Worm (Caenorhabditis elegans): ENCODE measurements around the gene W09D6.5.
A peak's percentile ranks its signal among the peaks of the same experiment; 100 is the strongest.

The W09D6.5 gene

DNA sequence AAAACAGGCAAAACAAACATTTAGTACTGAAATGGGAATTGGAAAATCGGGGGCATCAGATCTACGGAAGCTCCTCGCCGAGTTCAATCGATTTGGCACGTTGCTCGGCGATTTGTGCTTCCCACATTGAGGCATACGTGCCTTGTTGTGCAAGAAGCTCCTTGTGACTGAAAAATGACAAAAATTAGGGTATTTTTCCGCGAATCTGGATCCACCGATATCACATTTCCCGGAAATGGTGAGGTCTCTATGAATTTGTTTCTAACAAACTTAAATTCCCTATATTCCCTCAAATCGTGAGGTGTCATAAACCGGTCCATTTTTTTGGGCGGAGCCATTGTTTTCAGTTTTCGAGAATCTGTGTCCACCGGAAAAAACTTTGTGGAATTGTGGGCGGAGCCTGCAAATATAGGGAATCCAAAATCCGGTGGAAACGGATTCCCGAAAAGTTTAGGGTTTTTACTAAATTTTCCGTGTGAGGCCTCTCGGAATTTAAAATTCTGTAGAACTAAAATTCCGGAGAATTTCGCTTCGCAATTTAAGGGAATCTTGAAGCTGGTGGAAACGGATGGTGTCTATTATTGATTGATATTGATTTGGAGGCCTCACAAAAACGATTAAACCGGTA is 3.5 kb downstream of the W09D6.5 start (continued):
- TF ChIP-seq lsy-2 (tag; optimal IDR thresholded peaks at IDR 0.05) (no peak), F49E8.2 (tag; optimal IDR thresholded peaks at IDR 0.05; ENCODE audit: borderline replicate concordance) (no peak), nhr-41 (GFP tag; IDR thresholded peaks at IDR 0.05) (no peak), dmd-9 (GFP tag; IDR thresholded peaks at IDR 0.05) (peak; percentile 67; the same call in 1 of the 2 replicates), lim-7 (GFP tag; IDR thresholded peaks at IDR 0.05) (no peak), dpl-1 (GFP tag; optimal IDR thresholded peaks at IDR 0.05) (no peak), snpc-1.2 (GFP tag; IDR thresholded peaks at IDR 0.05) (no peak), ceh-44 (GFP tag; IDR thresholded peaks at IDR 0.05) (peak; percentile 79), Y48G9A.11 (GFP tag; IDR thresholded peaks at IDR 0.05) (peak; percentile 47; the same call in 1 of the 2 replicates)

DNA sequence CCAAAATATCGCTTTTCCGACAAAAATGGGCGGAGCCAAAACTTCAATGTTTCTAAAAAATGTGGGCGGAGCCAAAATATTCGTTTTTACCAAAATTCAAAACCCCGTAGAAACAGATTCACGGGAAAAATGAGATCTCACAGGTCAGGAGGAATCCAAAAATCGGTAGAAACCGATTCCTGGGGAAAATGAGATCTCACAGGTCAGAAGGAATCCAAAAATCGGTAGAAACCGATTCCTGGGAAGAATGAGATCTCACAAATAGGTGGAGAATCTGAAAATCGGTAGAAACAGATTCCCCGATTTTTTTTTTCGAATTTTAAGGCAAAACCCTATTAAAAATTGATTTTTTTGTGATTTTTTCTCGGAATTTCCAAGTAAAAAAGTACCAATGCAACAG is 5.2 kb downstream of the W09D6.5 start:
- TF ChIP-seq mes-2 (tag; optimal IDR thresholded peaks at IDR 0.05; ENCODE audit: poor library complexity, severe bottlenecking) (peak; percentile 91), dmd-9 (GFP tag; IDR thresholded peaks at IDR 0.05) (0 out of 2 replicates have a peak, but pooled peaks have one; percentile 41), vab-7 (GFP tag; IDR thresholded peaks at IDR 0.05) (0 out of 2 replicates have a peak, but pooled peaks have one; percentile 16), hif-1 (tag; optimal IDR thresholded peaks at IDR 0.05) (peak in 1 of 2 experiments; percentile 56), spr-1 (tag; optimal IDR thresholded peaks at IDR 0.05) (no peak), unc-130 (GFP tag; optimal IDR thresholded peaks at IDR 0.05) (peak; percentile 82), zfp-2 (tag; optimal IDR thresholded peaks at IDR 0.05) (no peak)

DNA sequence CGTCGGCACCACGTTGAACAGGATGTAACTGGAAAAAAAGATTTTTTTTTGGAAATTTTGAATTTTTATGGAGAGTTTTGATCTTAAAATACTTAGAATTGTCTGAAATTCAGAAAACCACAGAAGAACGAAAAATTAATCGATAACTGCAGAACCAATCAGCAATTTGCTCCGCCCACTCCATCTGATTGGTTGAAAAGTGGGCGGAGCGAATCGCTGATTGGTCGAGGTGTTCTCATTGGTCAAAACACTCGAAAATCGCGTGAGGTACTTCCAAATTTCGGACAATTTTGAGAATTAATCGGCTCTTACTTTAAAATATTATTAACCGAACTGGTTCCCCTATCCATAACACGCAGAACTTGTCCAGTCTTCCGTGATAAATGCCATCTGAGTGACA is 7.4 kb downstream of the W09D6.5 start:
- TF ChIP-seq nhr-25 (tag; optimal IDR thresholded peaks at IDR 0.05; ENCODE audit: borderline replicate concordance, insufficient read depth) (no peak), daf-16 (GFP tag; optimal IDR thresholded peaks at IDR 0.05) (no peak), daf-16 (tag; optimal IDR thresholded peaks at IDR 0.05) (no peak), mes-2 (tag; optimal IDR thresholded peaks at IDR 0.05; ENCODE audit: poor library complexity, severe bottlenecking) (no peak), lin-13 (GFP tag; optimal IDR thresholded peaks at IDR 0.05) (no peak), ceh-28 (tag; optimal IDR thresholded peaks at IDR 0.05) (no peak)

DNA sequence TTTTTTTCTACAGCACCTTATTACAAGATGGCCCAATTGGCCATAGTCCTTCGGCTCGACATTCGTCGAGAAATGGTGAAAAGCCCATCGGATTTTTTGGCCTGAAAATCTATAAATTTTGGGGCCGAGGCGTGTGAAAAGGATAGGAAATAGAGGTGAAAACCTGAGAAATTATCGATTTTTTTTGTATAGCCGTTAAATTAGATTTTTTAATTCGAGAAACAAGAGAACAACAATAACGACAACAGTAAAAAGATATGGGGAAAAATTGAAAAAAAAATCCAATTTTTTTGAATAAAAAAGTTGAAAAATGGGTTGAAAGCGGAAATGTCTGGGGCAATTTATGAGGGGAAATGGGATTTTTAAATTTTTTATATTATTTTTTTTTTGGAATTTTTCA is 11.6 kb downstream of the W09D6.5 start, which contains the start of gene hmt-1:
TSS of gene hmt-1 (minus strand) at position 101 of the 400 bp plus-strand sequence.
- TF ChIP-seq nhr-42 (GFP tag; IDR thresholded peaks at IDR 0.05) (no peak), F37D6.2 (tag; optimal IDR thresholded peaks at IDR 0.05) (no peak), nhr-76 (tag; optimal IDR thresholded peaks at IDR 0.05) (no peak), ZK337.2 (GFP tag; IDR thresholded peaks at IDR 0.05) (no peak), fkh-10 (GFP tag; optimal IDR thresholded peaks at IDR 0.05) (no peak), mxl-3 (GFP tag; optimal IDR thresholded peaks at IDR 0.05) (no peak), F44E2.7 (GFP tag; IDR thresholded peaks at IDR 0.05) (no peak), ceh-62 (tag; optimal IDR thresholded peaks at IDR 0.05) (no peak), lir-3 (tag; optimal IDR thresholded peaks at IDR 0.05) (no peak), T20F7.1 (GFP tag; optimal IDR thresholded peaks at IDR 0.05) (no peak), ceh-82 (tag; optimal IDR thresholded peaks at IDR 0.05) (no peak), arid-1 (GFP tag; conservative IDR thresholded peaks at IDR 0.05) (no peak), ctbp-1 (GFP tag; IDR thresholded peaks at IDR 0.05) (no peak), dmd-9 (GFP tag; IDR thresholded peaks at IDR 0.05) (no peak), php-3 (GFP tag; IDR thresholded peaks at IDR 0.05) (no peak), mxl-2 (GFP tag; conservative IDR thresholded peaks at IDR 0.05) (no peak), lin-38 (GFP tag; IDR thresholded peaks at IDR 0.05) (no peak), lin-13 (GFP tag; optimal IDR thresholded peaks at IDR 0.05) (no peak), Y48G9A.11 (GFP tag; IDR thresholded peaks at IDR 0.05) (no peak), daf-12 (tag; optimal IDR thresholded peaks at IDR 0.05) (no peak)

Data from whole organism, L4 larva.